Fruit fly (Drosophila melanogaster) whole organism: ENCODE measurements around the gene CG5131.

Source experiments
- EcR ChIP-seq, 2 experiments: fragments of >200 bp; optimal IDR thresholded peaks; 2 replicates each; lab custom pipeline; 2017; ENCODE audit warnings: missing biosample characterization in 2 of 2, missing genetic modification characterization in 2 of 2, missing genetic modification reagents in 2 of 2
- usp ChIP-seq: fragments of >200 bp; optimal IDR thresholded peaks from 2 replicates; lab custom pipeline; 2017; ENCODE audit warnings: missing biosample characterization, missing genetic modification characterization, mixed read lengths

dm6 chr2L:17452624-17453023 is 31.7 kb upstream of the CG5131 start, which contains the start of gene CG5050:
- TF ChIP-seq usp (GFP tag; lab: Kevin White, UChicago) = no peak
- TF ChIP-seq EcR (GFP tag; optimal IDR thresholded peaks at IDR 0.05; lab: Kevin White, UChicago) = no peak
